Fruit fly (Drosophila melanogaster) whole organism, wandering third instar larva: ENCODE data around the gene Kots.

Experiments
- Hnf4 ChIP-seq: fragments of 200-800 bp; sonication (Bioruptor generic); optimal IDR thresholded peaks from 2 replicates; lab custom pipeline; 2016; ENCODE audit warnings: missing biosample characterization, mild to moderate bottlenecking, missing genetic modification characterization
- Hr83 ChIP-seq: fragments of 200-300 bp; sonication (Bioruptor generic); optimal IDR thresholded peaks from 2 replicates; lab custom pipeline; 2016; ENCODE audit warnings: missing biosample characterization, mild to moderate bottlenecking, missing genetic modification characterization, moderate library complexity; ENCODE audit not compliant: poor library complexity, severe bottlenecking
- fru ChIP-seq: fragments of 200-800 bp; sonication (Bioruptor generic); optimal IDR thresholded peaks from 3 replicates; lab custom pipeline; 2016; ENCODE audit warnings: missing biosample characterization, mild to moderate bottlenecking, missing genetic modification characterization
- psq ChIP-seq: fragments of 200-800 bp; sonication (Bioruptor generic); optimal IDR thresholded peaks from 3 replicates; lab custom pipeline; 2017; ENCODE audit warnings: missing biosample characterization, mild to moderate bottlenecking, missing genetic modification characterization, moderate library complexity

- no peak for TF ChIP-seq Hnf4
- TF ChIP-seq psq (GFP tag; lab: Kevin White, UChicago), result no peak
- TF ChIP-seq Hr83 (GFP tag; lab: Kevin White, UChicago), result no peak
- TF ChIP-seq fru, result no peak
Measured at dm6 chr3R:13989453-13989852, 25.5 kb upstream of the Kots start.
